Fruit fly (Drosophila melanogaster): ENCODE results near the gene TM9SF4.

Gene TM9SF4

DNA sequence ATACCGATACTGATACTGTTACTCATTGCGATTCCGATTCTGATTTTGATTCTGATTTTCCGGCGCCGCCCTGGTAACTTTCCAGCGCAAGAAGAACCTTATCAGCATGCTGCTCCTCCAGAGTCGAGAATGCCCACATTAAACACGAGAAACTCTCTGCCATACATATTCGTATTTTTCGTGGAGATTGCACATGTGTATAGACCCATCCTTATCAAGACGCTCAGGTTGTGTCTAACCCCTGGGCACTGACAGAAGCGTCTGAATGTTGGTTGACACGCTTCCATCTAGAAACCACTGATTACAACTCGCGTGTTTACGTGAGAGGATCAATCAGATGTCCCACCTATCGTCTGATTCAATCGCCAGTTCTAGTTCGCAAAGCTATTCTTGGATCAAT, 58.4 kb downstream of the TM9SF4 start:
- TF ChIP-seq CG17806 (tag; optimal IDR thresholded peaks at IDR 0.05) = no peak
- TF ChIP-seq rn (GFP tag; IDR thresholded peaks at IDR 0.05) = no peak
- no peak for TF ChIP-seq CG15710 (tag; optimal IDR thresholded peaks at IDR 0.05)
- no peak for TF ChIP-seq CG12605 (GFP tag; IDR thresholded peaks at IDR 0.05)
- no peak for TF ChIP-seq Pif1A (GFP tag; optimal IDR thresholded peaks at IDR 0.05)

DNA sequence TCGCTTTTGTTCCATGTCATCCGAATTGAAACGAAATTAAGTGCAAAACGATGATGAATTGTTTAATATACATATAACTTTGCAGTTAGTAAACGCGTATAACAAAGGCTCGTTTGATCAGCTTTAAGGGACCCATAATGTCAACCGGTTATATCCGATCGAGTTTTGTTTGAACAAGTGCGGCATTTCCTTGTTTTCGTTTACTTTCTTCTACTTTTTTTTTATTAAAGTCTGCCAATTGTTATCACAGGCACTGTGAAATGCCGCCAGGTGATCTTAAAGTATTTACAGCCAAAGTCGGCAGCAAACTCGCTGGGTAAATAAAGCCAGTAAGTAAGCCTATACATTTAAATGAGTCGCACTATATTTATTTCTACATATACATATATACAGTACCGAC, 60.3 kb downstream of the TM9SF4 start:
- no peak for TF ChIP-seq Snoo (tag; optimal IDR thresholded peaks at IDR 0.05)
- no peak for TF ChIP-seq Pif1B (GFP tag; optimal IDR thresholded peaks at IDR 0.05)
- TF ChIP-seq CG34367 (tag; optimal IDR thresholded peaks at IDR 0.05) = no peak
- TF ChIP-seq CG9948 (tag; optimal IDR thresholded peaks at IDR 0.05) = no peak

DNA sequence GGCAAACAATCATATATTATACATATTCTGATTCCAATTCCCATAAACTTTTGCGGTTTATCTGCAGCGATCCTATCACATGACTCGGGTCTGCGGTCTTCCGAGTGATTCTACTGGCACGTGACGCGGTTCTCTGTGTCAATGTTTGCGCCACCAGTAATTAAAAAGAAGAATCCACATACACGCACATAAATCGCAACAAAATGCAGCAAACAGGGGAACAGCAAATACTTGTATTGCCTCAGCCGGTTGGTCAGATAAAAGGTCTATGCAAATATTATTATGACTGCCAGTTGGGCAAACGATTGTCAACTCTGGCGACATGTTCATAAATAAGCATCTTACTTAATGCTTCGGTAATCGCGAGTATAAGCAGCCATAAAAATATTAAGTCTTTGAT, 61.2 kb downstream of the TM9SF4 start:
- peak; percentile 3 for TF ChIP-seq Snoo (tag; optimal IDR thresholded peaks at IDR 0.05)
- no peak for TF ChIP-seq D1 (tag; optimal IDR thresholded peaks at IDR 0.05)

DNA sequence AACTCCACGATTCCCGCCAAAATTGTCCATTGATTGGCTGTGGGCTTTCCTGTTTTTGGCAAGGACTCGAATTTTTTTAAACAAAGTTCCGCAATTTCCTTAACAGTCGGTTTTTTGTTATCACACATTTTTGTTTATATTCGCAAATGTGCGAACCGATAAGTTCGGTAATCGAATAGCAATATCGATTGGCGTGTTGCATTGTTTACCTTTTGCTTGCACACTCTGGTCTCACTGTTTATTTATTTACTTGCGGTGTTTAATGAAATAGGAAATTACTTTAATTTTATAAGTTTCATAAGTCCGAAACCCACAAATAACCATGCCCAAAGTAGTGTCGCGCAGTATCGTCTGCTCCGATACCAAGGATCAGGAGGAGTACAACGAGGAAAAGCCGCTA, 64.6 kb downstream of the TM9SF4 start, which contains the start of the genes Adat1 and CG16865:
TSS of gene Adat1 (minus strand) at position 152 of the 400 bp plus-strand sequence.
TSS of gene CG16865 (plus strand) at position 200 of the 400 bp plus-strand sequence.
- no peak for TF ChIP-seq D1 (tag; optimal IDR thresholded peaks at IDR 0.05)
- TF ChIP-seq CG9948 (tag; optimal IDR thresholded peaks at IDR 0.05) = no peak
- no peak for TF ChIP-seq Ets98B (GFP tag; IDR thresholded peaks at IDR 0.05)
- TF ChIP-seq CG13204 (GFP tag; optimal IDR thresholded peaks at IDR 0.05) = no peak
- TF ChIP-seq CG8159 (tag; optimal IDR thresholded peaks at IDR 0.05) = no peak
- TF ChIP-seq CG34367 (tag; optimal IDR thresholded peaks at IDR 0.05) = no peak

DNA sequence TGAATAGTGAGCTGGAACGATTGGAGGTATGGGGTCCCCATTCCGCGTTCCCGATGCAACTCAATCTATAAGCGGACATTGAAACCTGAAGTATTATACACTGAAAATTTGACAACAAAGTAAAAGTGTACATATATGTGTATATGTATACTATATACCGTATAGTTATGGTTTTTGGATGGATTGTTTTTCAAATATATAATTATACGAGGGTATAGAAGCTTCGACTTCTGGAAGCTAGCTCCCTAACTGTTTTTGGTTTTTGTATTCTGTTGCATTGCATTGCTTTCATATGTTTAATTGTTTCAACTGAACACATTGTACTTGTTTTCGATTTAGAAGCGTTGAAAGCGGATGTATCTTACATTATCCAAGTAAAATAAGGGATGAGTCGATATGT, 66.4 kb downstream of the TM9SF4 start, which contains the start of gene CG16888:
TSS of gene CG16888 (minus strand) at position 101 of the 400 bp plus-strand sequence.
- no peak for TF ChIP-seq CG8301 (tag; optimal IDR thresholded peaks at IDR 0.05)
- TF ChIP-seq CG34367 (tag; optimal IDR thresholded peaks at IDR 0.05) = no peak
- TF ChIP-seq CG10348 (GFP tag; IDR thresholded peaks at IDR 0.05) = no peak
- TF ChIP-seq Snoo (tag; optimal IDR thresholded peaks at IDR 0.05) = no peak
- no peak for TF ChIP-seq CG13204 (GFP tag; optimal IDR thresholded peaks at IDR 0.05)
- no peak for TF ChIP-seq Ets98B (GFP tag; IDR thresholded peaks at IDR 0.05)
- no peak for TF ChIP-seq rn (GFP tag; IDR thresholded peaks at IDR 0.05)
- TF ChIP-seq fd96Ca (GFP tag; IDR thresholded peaks at IDR 0.05) = no peak
- no peak for TF ChIP-seq CG15710 (tag; optimal IDR thresholded peaks at IDR 0.05)
- TF ChIP-seq CG32121 (GFP tag; IDR thresholded peaks at IDR 0.05) = no peak
- TF ChIP-seq CG8159 (tag; optimal IDR thresholded peaks at IDR 0.05) = no peak
- no peak for TF ChIP-seq CG4496 (GFP tag; IDR thresholded peaks at IDR 0.05)
- TF ChIP-seq CG12605 (GFP tag; IDR thresholded peaks at IDR 0.05) = no peak

DNA sequence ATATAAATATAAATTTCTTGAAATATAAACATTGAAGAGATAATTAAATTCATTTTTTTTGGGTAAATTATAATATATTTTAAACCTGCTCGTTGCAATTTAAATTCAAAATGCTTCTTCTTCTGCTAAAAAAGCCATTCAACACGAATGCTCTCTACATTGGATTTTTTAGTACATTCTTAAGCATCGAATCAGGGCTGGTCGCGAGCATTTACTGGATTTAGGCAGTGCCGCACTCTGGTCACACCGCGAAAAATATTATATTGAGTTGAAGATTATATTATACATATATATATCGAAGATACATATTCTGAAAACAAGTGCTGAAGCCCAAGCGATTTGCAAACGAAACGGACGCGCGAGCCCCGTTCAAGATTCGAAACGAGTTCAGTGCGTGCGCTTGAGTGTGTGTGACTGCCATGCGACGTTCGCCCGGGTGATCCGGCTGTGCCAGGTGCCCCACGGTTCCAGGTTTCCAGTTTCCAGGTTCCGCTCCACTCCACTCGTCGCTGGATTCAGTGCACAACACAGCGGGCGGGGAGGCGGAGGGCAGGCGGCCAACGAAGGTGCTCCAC, 66.9 kb downstream of the TM9SF4 start, which contains the start of gene Sos:
TSS of gene Sos (plus strand) at position 213 of the 575 bp plus-strand sequence.
- TF ChIP-seq Pif1A (GFP tag; optimal IDR thresholded peaks at IDR 0.05) (no peak), CG9948 (tag; optimal IDR thresholded peaks at IDR 0.05) (no peak), CG8159 (tag; optimal IDR thresholded peaks at IDR 0.05) (no peak), rn (GFP tag; IDR thresholded peaks at IDR 0.05) (no peak)

DNA sequence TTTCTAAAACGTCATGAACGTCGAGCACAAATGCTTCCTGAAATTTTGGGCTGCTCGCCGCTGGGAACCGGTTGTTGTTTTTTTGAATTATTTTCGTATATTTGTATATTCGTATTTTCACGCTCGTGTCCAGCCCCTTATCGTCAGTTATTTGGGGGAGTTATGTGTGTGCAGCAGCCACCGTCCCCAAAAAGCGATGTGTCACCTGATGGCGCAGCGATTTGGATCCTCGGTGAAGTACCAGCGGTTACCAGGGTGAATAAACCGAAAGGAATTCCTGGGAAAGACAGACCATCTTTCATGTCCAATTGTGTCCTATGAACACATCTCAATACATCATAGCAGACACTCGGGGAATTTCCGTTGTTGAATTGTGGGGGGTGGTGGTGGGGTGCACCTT, 73.4 kb downstream of the TM9SF4 start:
- TF ChIP-seq Pif1A (GFP tag; optimal IDR thresholded peaks at IDR 0.05) (no peak), gl (tag; optimal IDR thresholded peaks at IDR 0.05) (no peak), CG8301 (tag; optimal IDR thresholded peaks at IDR 0.05) (no peak), fd96Ca (GFP tag; IDR thresholded peaks at IDR 0.05) (no peak), CG10348 (GFP tag; IDR thresholded peaks at IDR 0.05) (no peak), CG14655 (GFP tag; optimal IDR thresholded peaks at IDR 0.05) (no peak), CG4496 (GFP tag; IDR thresholded peaks at IDR 0.05) (no peak), CG32121 (GFP tag; IDR thresholded peaks at IDR 0.05) (no peak), CG13204 (GFP tag; optimal IDR thresholded peaks at IDR 0.05) (no peak), Ets98B (GFP tag; IDR thresholded peaks at IDR 0.05) (no peak), CG12605 (GFP tag; IDR thresholded peaks at IDR 0.05) (no peak), Pif1B (GFP tag; optimal IDR thresholded peaks at IDR 0.05) (no peak), rn (GFP tag; IDR thresholded peaks at IDR 0.05) (no peak)

DNA sequence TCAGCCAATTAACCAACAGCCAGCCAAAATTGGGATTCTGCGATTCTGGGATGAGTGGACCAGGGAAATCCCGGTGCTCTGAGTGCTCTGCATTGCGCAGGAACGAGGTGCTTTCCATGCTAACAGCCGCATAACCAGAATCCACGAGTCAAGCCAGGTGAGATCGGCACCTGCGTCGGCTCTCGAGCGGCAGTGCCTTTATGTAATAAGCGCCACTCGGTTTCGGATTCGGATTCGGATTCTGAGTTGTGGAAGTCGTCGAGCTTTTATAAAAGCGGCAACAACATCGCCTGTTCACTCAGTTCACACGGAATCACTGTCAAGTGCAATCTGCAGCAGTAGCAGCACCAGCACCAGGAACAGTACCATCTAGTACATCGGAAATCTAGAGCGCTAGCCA, 74.2 kb downstream of the TM9SF4 start, which contains the start of gene b:
TSS of gene b (plus strand) at position 301 of the 400 bp plus-strand sequence.
- TF ChIP-seq fd96Ca (GFP tag; IDR thresholded peaks at IDR 0.05) = no peak
- TF ChIP-seq CG13204 (GFP tag; optimal IDR thresholded peaks at IDR 0.05) = no peak
- no peak for TF ChIP-seq CG9948 (tag; optimal IDR thresholded peaks at IDR 0.05)
- TF ChIP-seq Pif1A (GFP tag; optimal IDR thresholded peaks at IDR 0.05) = no peak
- no peak for TF ChIP-seq CG4496 (GFP tag; IDR thresholded peaks at IDR 0.05)
- TF ChIP-seq CG8159 (tag; optimal IDR thresholded peaks at IDR 0.05) = no peak
- TF ChIP-seq CG34367 (tag; optimal IDR thresholded peaks at IDR 0.05) = no peak
- no peak for TF ChIP-seq CG15710 (tag; optimal IDR thresholded peaks at IDR 0.05)

Measured in whole organism, pupa.